Worm (Caenorhabditis elegans) whole organism, late embryonic: ENCODE measurements around the gene acs-3.

Experiments used
- C08G9.2 ChIP-seq: sonication (generic microtip); optimal IDR thresholded peaks from 2 replicates; lab custom pipeline; 2016; ENCODE audit warnings: mild to moderate bottlenecking, missing genetic modification characterization, moderate library complexity, missing compliant biosample characterization
- K09A11.1 ChIP-seq: sonication (generic microtip); optimal IDR thresholded peaks from 2 replicates; lab custom pipeline; 2017; ENCODE audit warnings: antibody characterized with exemption, mild to moderate bottlenecking, missing genetic modification characterization, missing compliant biosample characterization; ENCODE audit not compliant: insufficient read depth
- Y22D7AL.16 ChIP-seq: sonication (generic microtip); optimal IDR thresholded peaks from 2 replicates; lab custom pipeline; 2016; ENCODE audit warnings: missing genetic modification characterization, missing compliant biosample characterization
- ceh-18 ChIP-seq: sonication (generic microtip); optimal IDR thresholded peaks from 2 replicates; lab custom pipeline; 2016; ENCODE audit warnings: missing genetic modification characterization, missing compliant biosample characterization
- ceh-19 ChIP-seq: fragments of 200-800 bp; sonication (Bioruptor generic); optimal IDR thresholded peaks from 2 replicates; lab custom pipeline; 2018; ENCODE audit warnings: mild to moderate bottlenecking, missing genetic modification characterization, missing compliant biosample characterization
- ceh-2 ChIP-seq: sonication (generic microtip); optimal IDR thresholded peaks from 2 replicates; lab custom pipeline; 2016; ENCODE audit warnings: missing genotype, missing genetic modification characterization, missing compliant biosample characterization
- ceh-24 ChIP-seq: sonication (generic microtip); optimal IDR thresholded peaks from 2 replicates; lab custom pipeline; 2016; ENCODE audit warnings: mild to moderate bottlenecking, missing genetic modification characterization, missing compliant biosample characterization
- ceh-30 ChIP-seq: fragments of 150-350 bp; optimal IDR thresholded peaks from 2 replicates; lab custom pipeline; 2014; ENCODE audit warnings: missing biosample characterization, missing genetic modification characterization
- ceh-48 ChIP-seq: sonication (generic microtip); optimal IDR thresholded peaks from 2 replicates; lab custom pipeline; 2016; ENCODE audit warnings: missing genetic modification characterization, inconsistent platforms, missing compliant biosample characterization
- ceh-6 ChIP-seq: fragments of 200-800 bp; sonication (Bioruptor generic); optimal IDR thresholded peaks from 2 replicates; lab custom pipeline; 2018; ENCODE audit warnings: mild to moderate bottlenecking, missing genetic modification characterization, missing compliant biosample characterization
- ceh-9 ChIP-seq: sonication (generic microtip); optimal IDR thresholded peaks from 2 replicates; lab custom pipeline; 2016; ENCODE audit warnings: mild to moderate bottlenecking, missing genetic modification characterization, inconsistent platforms, missing compliant biosample characterization
- che-1 ChIP-seq: sonication (generic microtip); optimal IDR thresholded peaks from 2 replicates; lab custom pipeline; 2016; ENCODE audit warnings: mild to moderate bottlenecking, missing genetic modification characterization, missing compliant biosample characterization
- dmd-4 ChIP-seq: sonication (generic microtip); optimal IDR thresholded peaks from 2 replicates; lab custom pipeline; 2016; ENCODE audit warnings: borderline replicate concordance, missing genetic modification characterization, missing compliant biosample characterization
- dve-1 ChIP-seq: sonication (generic microtip); optimal IDR thresholded peaks from 2 replicates; lab custom pipeline; 2017; ENCODE audit warnings: antibody characterized with exemption, mild to moderate bottlenecking, missing genetic modification characterization, missing compliant biosample characterization
- elt-2 ChIP-seq: sonication (generic microtip); optimal IDR thresholded peaks from 2 replicates; lab custom pipeline; 2016; ENCODE audit warnings: missing genetic modification reagents, missing genetic modification characterization, missing compliant biosample characterization
- elt-4 ChIP-seq: sonication (generic microtip); optimal IDR thresholded peaks from 2 replicates; lab custom pipeline; 2016; ENCODE audit warnings: missing genetic modification characterization, missing compliant biosample characterization
- fax-1 ChIP-seq: sonication (generic microtip); optimal IDR thresholded peaks from 2 replicates; lab custom pipeline; 2016; ENCODE audit warnings: missing genotype, missing genetic modification characterization, missing compliant biosample characterization
- fkh-10 ChIP-seq: fragments of 150-350 bp; optimal IDR thresholded peaks from 2 replicates; lab custom pipeline; 2014; ENCODE audit warnings: missing biosample characterization, missing genetic modification reagents, missing genetic modification characterization
- hlh-13 ChIP-seq: fragments of 200-800 bp; sonication (Bioruptor generic); optimal IDR thresholded peaks from 2 replicates; lab custom pipeline; 2018; ENCODE audit warnings: mild to moderate bottlenecking, missing genetic modification characterization, missing compliant biosample characterization
- hlh-15 ChIP-seq: sonication (generic microtip); optimal IDR thresholded peaks from 2 replicates; lab custom pipeline; 2016; ENCODE audit warnings: missing genetic modification characterization, missing compliant biosample characterization
- hlh-6 ChIP-seq: sonication (generic microtip); optimal IDR thresholded peaks from 2 replicates; lab custom pipeline; 2016; ENCODE audit warnings: missing genotype, missing genetic modification characterization, missing compliant biosample characterization
- hlh-8 ChIP-seq: sonication (generic microtip); optimal IDR thresholded peaks from 2 replicates; lab custom pipeline; 2016; ENCODE audit warnings: missing genotype, missing genetic modification characterization, missing compliant biosample characterization
- lim-6 ChIP-seq: sonication (generic microtip); optimal IDR thresholded peaks from 2 replicates; lab custom pipeline; 2016; ENCODE audit warnings: missing genetic modification characterization, missing compliant biosample characterization
- lin-11 ChIP-seq: fragments of 200-800 bp; sonication (Bioruptor generic); optimal IDR thresholded peaks from 2 replicates; lab custom pipeline; 2018; ENCODE audit warnings: mild to moderate bottlenecking, missing genetic modification characterization, missing compliant biosample characterization
- mec-3 ChIP-seq: sonication (generic microtip); optimal IDR thresholded peaks from 2 replicates; lab custom pipeline; 2016; ENCODE audit warnings: borderline replicate concordance, missing genetic modification characterization, missing compliant biosample characterization
- nhr-232 ChIP-seq: sonication (generic microtip); optimal IDR thresholded peaks from 2 replicates; lab custom pipeline; 2016; ENCODE audit warnings: missing genetic modification characterization, missing compliant biosample characterization
- odd-2 ChIP-seq: sonication (generic microtip); optimal IDR thresholded peaks from 2 replicates; lab custom pipeline; 2017; ENCODE audit warnings: antibody characterized with exemption, mild to moderate bottlenecking, missing genetic modification characterization, missing compliant biosample characterization
- pag-3 ChIP-seq: sonication (generic microtip); optimal IDR thresholded peaks from 2 replicates; lab custom pipeline; 2016; ENCODE audit warnings: missing compliant biosample characterization, missing genetic modification characterization, borderline replicate concordance
- pat-9 ChIP-seq: fragments of 200-800 bp; sonication (Bioruptor generic); optimal IDR thresholded peaks from 2 replicates; lab custom pipeline; 2018; ENCODE audit warnings: mild to moderate bottlenecking, missing genetic modification characterization, moderate library complexity, missing compliant biosample characterization
- pha-4 ChIP-seq: fragments of 150-350 bp; optimal IDR thresholded peaks from 2 replicates; lab custom pipeline; 2018; ENCODE audit warnings: missing biosample characterization, missing genetic modification reagents, missing genetic modification characterization
- pros-1 ChIP-seq: fragments of 150-350 bp; optimal IDR thresholded peaks from 2 replicates; lab custom pipeline; 2014; ENCODE audit warnings: missing biosample characterization, missing genetic modification reagents, missing genetic modification characterization
- ref-2 ChIP-seq: sonication (generic microtip); optimal IDR thresholded peaks from 2 replicates; lab custom pipeline; 2016; ENCODE audit warnings: missing genetic modification characterization, missing compliant biosample characterization
- syd-9 ChIP-seq: sonication (generic microtip); optimal IDR thresholded peaks from 2 replicates; lab custom pipeline; 2016; ENCODE audit warnings: mild to moderate bottlenecking, missing genetic modification characterization, moderate library complexity, missing compliant biosample characterization
- ttx-3 ChIP-seq: sonication (generic microtip); optimal IDR thresholded peaks from 2 replicates; lab custom pipeline; 2016; ENCODE audit warnings: missing genetic modification reagents, missing genetic modification characterization, missing compliant biosample characterization
- ztf-16 ChIP-seq: sonication (generic microtip); optimal IDR thresholded peaks from 2 replicates; lab custom pipeline; 2017; ENCODE audit warnings: missing genetic modification characterization, missing compliant biosample characterization

acs-3 gene

DNA sequence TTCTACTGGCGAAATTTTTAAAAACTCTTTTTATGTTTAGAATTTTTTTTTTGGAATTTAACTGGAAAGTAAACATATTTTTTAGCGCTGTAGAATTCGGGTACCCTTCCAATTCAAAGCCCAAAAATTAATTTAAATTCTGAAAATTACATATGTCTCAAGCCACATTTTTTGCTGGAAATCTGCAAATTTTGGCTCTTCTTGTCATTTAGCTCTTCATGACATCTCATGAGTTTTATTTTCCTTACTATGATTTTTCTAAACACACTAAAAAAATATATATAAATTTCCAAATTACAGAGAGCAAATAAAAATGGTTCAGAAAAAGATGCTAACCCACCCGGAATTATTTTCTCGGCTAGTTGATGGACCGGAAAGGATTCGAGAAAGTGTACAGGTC is at the start of gene acs-3:
acs-3 (plus strand) TSS at position 301 of the 400 bp plus-strand sequence.
- TF ChIP-seq pag-3 (tag; lab: Kevin White, UChicago): no peak
- TF ChIP-seq che-1 (tag; lab: Kevin White, UChicago): no peak
- no peak for TF ChIP-seq ceh-18
- no peak for TF ChIP-seq elt-2 (tag; lab: Kevin White, UChicago)
- TF ChIP-seq Y22D7AL.16 (tag; lab: Kevin White, UChicago): no peak
- TF ChIP-seq pat-9 (tag; lab: Kevin White, UChicago): no peak
- TF ChIP-seq hlh-15 (tag; lab: Kevin White, UChicago): no peak
- no peak for TF ChIP-seq hlh-13 (GFP tag; lab: Kevin White, UChicago)
- TF ChIP-seq ceh-9 (tag; lab: Kevin White, UChicago): no peak
- no peak for TF ChIP-seq pha-4 (tag; lab: Kevin White, UChicago)
- TF ChIP-seq hlh-6 (tag; lab: Kevin White, UChicago): no peak
- TF ChIP-seq ceh-48: no peak
- no peak for TF ChIP-seq hlh-8 (tag; lab: Kevin White, UChicago)
- TF ChIP-seq fax-1 (tag; lab: Kevin White, UChicago): no peak
- TF ChIP-seq odd-2: no peak
- TF ChIP-seq ttx-3 (tag; lab: Kevin White, UChicago): no peak
- no peak for TF ChIP-seq ref-2 (tag; lab: Kevin White, UChicago)
- no peak for TF ChIP-seq C08G9.2 (tag; lab: Kevin White, UChicago)

DNA sequence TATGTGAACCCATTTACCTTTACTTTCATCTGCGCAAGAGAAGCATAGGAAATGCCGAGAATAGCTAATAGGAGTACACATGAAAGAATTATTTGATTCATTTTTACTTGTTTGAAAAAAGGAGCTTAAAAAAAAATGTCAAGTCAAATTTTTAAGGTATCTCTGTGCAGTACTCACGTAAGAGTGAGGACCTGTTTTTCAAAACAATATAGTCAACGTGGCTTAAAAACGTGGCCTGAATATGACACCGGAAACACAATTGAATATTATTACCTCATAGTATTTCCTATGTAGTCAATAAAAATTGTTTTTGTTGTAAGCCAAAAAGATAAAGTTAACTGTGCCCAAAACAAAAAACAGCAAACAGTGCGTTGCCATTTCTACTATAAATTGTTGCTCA is 49.2 kb upstream of the acs-3 start, which contains the start of gene Y32G9A.12:
Y32G9A.12 (minus strand) TSS at position 101 of the 400 bp plus-strand sequence.
- TF ChIP-seq elt-4 (no peak), ceh-24 (tag; lab: Kevin White, UChicago) (no peak), odd-2 (no peak), lin-11 (no peak), mec-3 (tag; lab: Kevin White, UChicago) (no peak), nhr-232 (tag; lab: Kevin White, UChicago) (no peak), hlh-6 (tag; lab: Kevin White, UChicago) (no peak)

DNA sequence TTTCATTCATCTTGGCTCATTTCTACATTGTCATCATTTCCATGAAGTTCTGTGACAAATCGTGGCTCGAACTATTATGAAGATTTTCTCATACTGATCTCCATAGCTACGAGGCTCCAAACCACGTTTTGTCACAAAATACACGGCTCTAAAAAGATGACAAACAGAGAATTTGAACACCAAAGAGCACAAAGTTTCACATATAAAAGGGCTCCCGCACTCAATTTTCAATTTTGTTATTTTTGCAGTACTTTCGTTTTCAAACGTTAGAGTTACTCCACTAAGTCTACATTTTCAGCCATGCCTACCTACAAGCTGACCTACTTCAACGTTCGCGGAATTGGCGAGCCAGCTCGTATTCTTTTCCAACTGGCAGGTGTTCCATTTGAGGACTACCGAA is 48.0 kb upstream of the acs-3 start, which contains the start of gene gst-37:
gst-37 (plus strand) TSS at position 301 of the 400 bp plus-strand sequence.
- TF ChIP-seq C08G9.2 (tag; lab: Kevin White, UChicago) (no peak), pros-1 (tag; lab: Kevin White, UChicago) (no peak), dve-1 (tag; lab: Kevin White, UChicago) (no peak), lim-6 (tag; lab: Kevin White, UChicago) (no peak), dmd-4 (no peak), K09A11.1 (tag; lab: Kevin White, UChicago) (no peak), ceh-6 (GFP tag; lab: Kevin White, UChicago) (no peak), ref-2 (tag; lab: Kevin White, UChicago) (no peak), hlh-6 (tag; lab: Kevin White, UChicago) (no peak), ceh-24 (tag; lab: Kevin White, UChicago) (no peak), ceh-2 (tag; lab: Kevin White, UChicago) (no peak), ztf-16 (tag; lab: Kevin White, UChicago) (no peak), hlh-13 (GFP tag; lab: Kevin White, UChicago) (no peak), ceh-30 (tag; lab: Kevin White, UChicago) (no peak), fkh-10 (GFP tag; lab: Kevin White, UChicago) (no peak), ceh-19 (no peak), syd-9 (tag; lab: Kevin White, UChicago) (no peak), fax-1 (tag; lab: Kevin White, UChicago) (no peak)

DNA sequence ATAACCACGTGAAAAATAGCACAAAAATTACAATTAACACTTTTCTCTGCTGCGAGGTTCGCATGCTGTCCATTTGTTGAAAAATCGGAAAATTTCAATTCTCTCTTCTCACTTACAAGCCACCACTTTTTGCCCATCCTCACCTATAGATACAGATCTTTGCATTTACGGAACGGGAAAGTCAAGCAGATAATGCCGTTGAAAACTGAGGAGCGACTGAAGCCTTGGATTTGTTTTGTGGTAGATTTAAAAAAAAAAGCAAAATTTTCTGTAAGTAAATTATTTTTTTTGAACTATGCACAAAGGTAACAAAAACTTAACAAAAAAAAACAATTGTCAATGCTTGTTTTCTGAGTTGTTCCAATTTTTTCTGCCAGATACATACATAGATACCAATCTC is 43.8 kb upstream of the acs-3 start, which contains the start of gene T06A1.1:
T06A1.1 (minus strand) TSS at position 101 of the 400 bp plus-strand sequence.
- no peak for TF ChIP-seq ceh-9 (tag; lab: Kevin White, UChicago)
